Worm (Caenorhabditis elegans) whole organism, L4 larva: Measurements from ENCODE around the gene R08E5.4.

Experiments used
- F26F4.8 ChIP-seq: fragments of 200-800 bp; sonication (Bioruptor generic); conservative IDR thresholded peaks from 2 replicates; pipeline ENCODE4 v1.3.6; 2022; ENCODE audit warnings: missing genetic modification characterization, missing compliant biosample characterization
- F49E8.2 ChIP-seq: sonication (generic microtip); optimal IDR thresholded peaks from 2 replicates; lab custom pipeline; 2016; ENCODE audit warnings: missing compliant biosample characterization, mild to moderate bottlenecking, missing genetic modification characterization, borderline replicate concordance
- T20F7.1 ChIP-seq: fragments of 200-800 bp; sonication (Bioruptor generic); optimal IDR thresholded peaks from 2 replicates; lab custom pipeline; 2018; ENCODE audit warnings: mild to moderate bottlenecking, missing genetic modification characterization, missing compliant biosample characterization
- Y48G9A.11 ChIP-seq: fragments of 200-800 bp; sonication (Bioruptor generic); IDR thresholded peaks from 2 replicates; pipeline ENCODE4 v1.3.6; 2022; ENCODE audit warnings: missing genetic modification reagents, missing genetic modification characterization, missing compliant biosample characterization
- ZK337.2 ChIP-seq: fragments of 200-800 bp; sonication (Bioruptor generic); IDR thresholded peaks from 2 replicates; pipeline ENCODE4 v1.3.6; 2022; ENCODE audit warnings: missing genetic modification reagents, missing genetic modification characterization, missing compliant biosample characterization
- aha-1 ChIP-seq: fragments of 150-350 bp; peaks from one replicate; lab custom pipeline; 2014; ENCODE audit warnings: missing biosample characterization, missing genetic modification characterization
- aly-2 ChIP-seq: sonication (generic microtip); optimal IDR thresholded peaks from 2 replicates; lab custom pipeline; 2018; ENCODE audit warnings: missing biosample characterization, missing genetic modification characterization
- ceh-20 ChIP-seq: fragments of 200-800 bp; sonication (Bioruptor generic); IDR thresholded peaks from 2 replicates; pipeline ENCODE4 v1.3.6; 2022; ENCODE audit warnings: missing genetic modification reagents, missing genetic modification characterization, missing compliant biosample characterization
- ceh-32 ChIP-seq: sonication (generic microtip); optimal IDR thresholded peaks from 2 replicates; lab custom pipeline; 2016; ENCODE audit warnings: mild to moderate bottlenecking, missing genetic modification characterization, missing compliant biosample characterization; ENCODE audit not compliant: poor library complexity
- ctbp-1 ChIP-seq: fragments of 200-800 bp; sonication (Bioruptor generic); IDR thresholded peaks from 2 replicates; pipeline ENCODE4 v1.3.6; 2022; ENCODE audit warnings: missing genetic modification reagents, missing genetic modification characterization, missing compliant biosample characterization
- daf-12 ChIP-seq: fragments of 150-350 bp; optimal IDR thresholded peaks from 2 replicates; lab custom pipeline; 2014; ENCODE audit warnings: missing biosample characterization, missing genetic modification reagents, missing genetic modification characterization
- daf-16 ChIP-seq, 3 experiments: sonication (generic microtip); optimal IDR thresholded peaks; 2 replicates each; lab custom pipeline; 2016 to 2017; ENCODE audit warnings: missing genetic modification characterization in 3 of 3, missing genetic modification reagents in 3 of 3, mild to moderate bottlenecking in 2 of 3, missing compliant biosample characterization in 2 of 3, missing biosample characterization in 1 of 3, moderate library complexity in 1 of 3
- daf-19 ChIP-seq: fragments of 200-800 bp; sonication (Bioruptor generic); conservative IDR thresholded peaks from 2 replicates; pipeline ENCODE4 v1.3.6; 2022; ENCODE audit warnings: missing genetic modification characterization, missing compliant biosample characterization
- daf-8 ChIP-seq: fragments of 200-800 bp; sonication (Bioruptor generic); IDR thresholded peaks from 2 replicates; pipeline ENCODE4 v1.3.6; 2022; ENCODE audit warnings: missing genetic modification characterization, missing compliant biosample characterization
- dmd-6 ChIP-seq: fragments of 200-800 bp; sonication (Bioruptor generic); IDR thresholded peaks from 2 replicates; pipeline ENCODE4 v1.3.6; 2022; ENCODE audit warnings: missing genetic modification reagents, missing genetic modification characterization, missing compliant biosample characterization
- dpl-1 ChIP-seq: fragments of 150-350 bp; optimal IDR thresholded peaks from 2 replicates; lab custom pipeline; 2014; ENCODE audit warnings: missing biosample characterization, missing genetic modification reagents, missing genetic modification characterization
- duxl-1 ChIP-seq: sonication (generic microtip); optimal IDR thresholded peaks from 2 replicates; lab custom pipeline; 2016; ENCODE audit warnings: mild to moderate bottlenecking, missing genetic modification characterization, moderate library complexity, missing compliant biosample characterization; ENCODE audit not compliant: poor library complexity
- egl-27 ChIP-seq: sonication (generic microtip); optimal IDR thresholded peaks from 3 replicates; lab custom pipeline; 2017; ENCODE audit warnings: missing biosample characterization, missing genetic modification reagents, missing genetic modification characterization
- egl-43 ChIP-seq: fragments of 200-800 bp; sonication (Bioruptor generic); IDR thresholded peaks from 2 replicates; pipeline ENCODE4 v1.3.6; 2022; ENCODE audit warnings: missing genetic modification reagents, missing genetic modification characterization, missing compliant biosample characterization
- gei-8 ChIP-seq: fragments of 200-800 bp; sonication (Bioruptor generic); optimal IDR thresholded peaks from 2 replicates; lab custom pipeline; 2018; ENCODE audit warnings: mild to moderate bottlenecking, missing genetic modification characterization, missing compliant biosample characterization
- hlh-11 ChIP-seq: fragments of 200-800 bp; sonication (Bioruptor generic); optimal IDR thresholded peaks from 2 replicates; lab custom pipeline; 2018; ENCODE audit warnings: mild to moderate bottlenecking, missing genetic modification characterization, missing compliant biosample characterization
- hlh-30 ChIP-seq: sonication (generic microtip); optimal IDR thresholded peaks from 2 replicates; lab custom pipeline; 2017; ENCODE audit warnings: antibody characterized with exemption, mild to moderate bottlenecking, missing genetic modification characterization, missing compliant biosample characterization; ENCODE audit not compliant: insufficient read depth
- hmg-1.1 ChIP-seq: fragments of 200-800 bp; sonication (Bioruptor generic); IDR thresholded peaks from 2 replicates; pipeline ENCODE4 v1.3.6; 2022; ENCODE audit warnings: missing genetic modification reagents, missing genetic modification characterization, missing compliant biosample characterization
- lin-1 ChIP-seq: fragments of 200-800 bp; sonication (Bioruptor generic); IDR thresholded peaks from 2 replicates; pipeline ENCODE4 v1.3.6; 2022; ENCODE audit warnings: missing genetic modification reagents, missing genetic modification characterization, missing compliant biosample characterization
- lin-13 ChIP-seq: fragments of 150-350 bp; optimal IDR thresholded peaks from 2 replicates; lab custom pipeline; 2014; ENCODE audit warnings: missing biosample characterization, missing genetic modification reagents, missing genetic modification characterization
- lin-29 ChIP-seq: fragments of 200-800 bp; sonication (Bioruptor generic); IDR thresholded peaks from 2 replicates; pipeline ENCODE4 v1.3.6; 2022; ENCODE audit warnings: missing genetic modification reagents, missing genetic modification characterization, missing compliant biosample characterization
- lin-38 ChIP-seq: fragments of 200-800 bp; sonication (Bioruptor generic); IDR thresholded peaks from 2 replicates; pipeline ENCODE4 v1.3.6; 2022; ENCODE audit warnings: missing genetic modification reagents, missing genetic modification characterization, missing compliant biosample characterization
- lsy-2 ChIP-seq, 2 experiments: fragments of 150-350 bp in 1 of 2; sonication (generic microtip) in 1 of 2; optimal IDR thresholded peaks; 2 replicates each; lab custom pipeline; 2014 to 2017; ENCODE audit warnings: missing biosample characterization in 2 of 2, missing genetic modification characterization in 2 of 2
- madf-5 ChIP-seq, 2 experiments: fragments of 200-800 bp; sonication (Bioruptor generic); IDR thresholded peaks; 2 replicates each; pipeline ENCODE4 v1.3.6; 2022; ENCODE audit warnings: missing compliant biosample characterization in 2 of 2, missing genetic modification characterization in 2 of 2
- mep-1 ChIP-seq: fragments of 150-350 bp; sonication (generic microtip); optimal IDR thresholded peaks from 3 replicates; lab custom pipeline; 2014; ENCODE audit warnings: missing biosample characterization, missing genetic modification characterization
- mes-2 ChIP-seq: sonication (generic microtip); optimal IDR thresholded peaks from 2 replicates; lab custom pipeline; 2016; ENCODE audit warnings: missing genotype, mild to moderate bottlenecking, missing genetic modification characterization, missing compliant biosample characterization; ENCODE audit not compliant: poor library complexity, severe bottlenecking
- nhr-11 ChIP-seq: fragments of 150-350 bp; optimal IDR thresholded peaks from 2 replicates; lab custom pipeline; 2014; ENCODE audit warnings: missing biosample characterization, missing genetic modification characterization
- nhr-28 ChIP-seq: fragments of 150-350 bp; optimal IDR thresholded peaks from 2 replicates; lab custom pipeline; 2014; ENCODE audit warnings: missing biosample characterization, missing genetic modification characterization
- nhr-41 ChIP-seq: fragments of 200-800 bp; sonication (Bioruptor generic); IDR thresholded peaks from 2 replicates; pipeline ENCODE4 v1.3.6; 2022; ENCODE audit warnings: missing genetic modification reagents, missing genetic modification characterization, missing compliant biosample characterization
- nhr-77 ChIP-seq: fragments of 150-350 bp; optimal IDR thresholded peaks from 2 replicates; lab custom pipeline; 2014; ENCODE audit warnings: missing biosample characterization, missing genetic modification characterization
- set-16 ChIP-seq: fragments of 200-800 bp; sonication (Bioruptor generic); IDR thresholded peaks from 2 replicates; pipeline ENCODE4 v1.3.6; 2022; ENCODE audit warnings: missing genetic modification reagents, missing genetic modification characterization, missing compliant biosample characterization
- snpc-1.2 ChIP-seq: fragments of 200-800 bp; sonication (Bioruptor generic); IDR thresholded peaks from 2 replicates; pipeline ENCODE4 v1.3.6; 2022; ENCODE audit warnings: missing genetic modification reagents, missing genetic modification characterization, missing compliant biosample characterization
- snpc-4 ChIP-seq: fragments of 150-350 bp; optimal IDR thresholded peaks from 2 replicates; lab custom pipeline; 2014; ENCODE audit warnings: missing biosample characterization, missing genetic modification characterization
- tra-1 ChIP-seq: fragments of 200-800 bp; sonication (Bioruptor generic); IDR thresholded peaks from 2 replicates; pipeline ENCODE4 v1.3.6; 2022; ENCODE audit warnings: missing genetic modification reagents, missing genetic modification characterization, missing compliant biosample characterization
- unc-130 ChIP-seq: sonication (generic microtip); optimal IDR thresholded peaks from 2 replicates; lab custom pipeline; 2016; ENCODE audit warnings: missing genetic modification reagents, missing genetic modification characterization, missing compliant biosample characterization
- unc-39 ChIP-seq: sonication (generic microtip); optimal IDR thresholded peaks from 2 replicates; lab custom pipeline; 2017; ENCODE audit warnings: missing biosample characterization, missing genetic modification characterization
- unc-62 ChIP-seq, 3 experiments: fragments of 150-350 bp in 1 of 3; sonication (generic microtip); optimal IDR thresholded peaks in 2 of 3; peaks in 1 of 3; 1 replicate in 1 of 3; 2 replicates in 2 of 3; lab custom pipeline; 2014 to 2017; ENCODE audit warnings: missing biosample characterization in 3 of 3, missing genetic modification characterization in 3 of 3, missing genetic modification reagents in 3 of 3, missing genotype in 1 of 3

The R08E5.4 gene

ce11 chrV:3750328-3750727 is 18.0 kb upstream of the R08E5.4 start:
- TF ChIP-seq lin-1 (GFP tag; lab: Robert Waterston, UW) (no peak), snpc-1.2 (GFP tag; lab: Robert Waterston, UW) (no peak), daf-8 (GFP tag; lab: Robert Waterston, UW) (no peak), aly-2 (tag; lab: Kevin White, UChicago) (no peak), egl-43 (GFP tag; lab: Robert Waterston, UW) (peak; percentile 38; the same call in 1 of the 2 replicates), ctbp-1 (GFP tag; lab: Robert Waterston, UW) (no peak), Y48G9A.11 (GFP tag; lab: Robert Waterston, UW) (no peak), dmd-6 (GFP tag; lab: Robert Waterston, UW) (no peak), madf-5 (GFP tag; IDR thresholded peaks at IDR 0.05; lab: Robert Waterston, UW) (no peak), gei-8 (GFP tag; lab: Kevin White, UChicago) (no peak), nhr-77 (no peak), unc-39 (tag; lab: Kevin White, UChicago) (no peak), snpc-4 (tag; lab: Kevin White, UChicago) (no peak), ceh-32 (tag; lab: Kevin White, UChicago) (no peak), set-16 (GFP tag; lab: Robert Waterston, UW) (peak; percentile 91), ceh-20 (GFP tag; lab: Robert Waterston, UW) (no peak), aha-1 (tag; lab: Kevin White, UChicago) (peak; percentile 28), daf-19 (no peak), hlh-30 (tag; lab: Kevin White, UChicago) (no peak)

ce11 chrV:3756887-3757286 is 11.5 kb upstream of the R08E5.4 start, which contains the start of gene gid-7:
gid-7 (minus strand) TSS chrV:3757074.
- TF ChIP-seq T20F7.1 (no peak), mep-1 (tag; lab: Kevin White, UChicago) (peak; percentile 31), egl-43 (GFP tag; lab: Robert Waterston, UW) (peak; percentile 28; the same call in 1 of the 2 replicates), lin-13 (GFP tag; lab: Kevin White, UChicago) (peak; percentile 32), dpl-1 (GFP tag; lab: Kevin White, UChicago) (peak; percentile 63), hlh-30 (tag; lab: Kevin White, UChicago) (peak; percentile 70), unc-62 (GFP tag; optimal IDR thresholded peaks at IDR 0.05 in 1 of 2; lab: Kevin White, UChicago) (peak in 1 of 2 experiments; percentile 96), unc-62 (tag; optimal IDR thresholded peaks at IDR 0.05; lab: Kevin White, UChicago) (no peak), duxl-1 (no peak), daf-12 (tag; lab: Kevin White, UChicago) (no peak), lin-29 (GFP tag; lab: Robert Waterston, UW) (no peak), nhr-28 (peak; percentile 20), egl-27 (tag; lab: Kevin White, UChicago) (no peak), hmg-1.1 (peak; percentile 37; the same call in 1 of the 2 replicates), lin-38 (peak; percentile 56), F26F4.8 (GFP tag; lab: Robert Waterston, UW) (no peak), lsy-2 (tag; optimal IDR thresholded peaks at IDR 0.05; lab: Kevin White, UChicago) (peak in 1 of 2 experiments; percentile 54), ZK337.2 (GFP tag; lab: Robert Waterston, UW) (no peak), nhr-41 (GFP tag; lab: Robert Waterston, UW) (no peak), unc-130 (GFP tag; lab: Kevin White, UChicago) (peak; percentile 2), mes-2 (peak; percentile 65), F49E8.2 (peak; percentile 5), nhr-11 (tag; lab: Kevin White, UChicago) (no peak), lin-1 (GFP tag; lab: Robert Waterston, UW) (no peak), hlh-11 (tag; lab: Kevin White, UChicago) (peak; percentile 67), aha-1 (tag; lab: Kevin White, UChicago) (peak; percentile 95), daf-16 (GFP tag; optimal IDR thresholded peaks at IDR 0.05; lab: Kevin White, UChicago) (no peak), daf-16 (tag; optimal IDR thresholded peaks at IDR 0.05; lab: Kevin White, UChicago) (peak; percentile 24), Y48G9A.11 (GFP tag; lab: Robert Waterston, UW) (0 out of 2 replicates have a peak, but pooled peaks have one; percentile 26), tra-1 (GFP tag; lab: Robert Waterston, UW) (no peak)
